Worm (Caenorhabditis elegans) whole organism, L2 larva: ENCODE measurements around the gene K02D10.2.

Experiments used
- F13H6.1 ChIP-seq: sonication (generic microtip); optimal IDR thresholded peaks from 2 replicates; lab custom pipeline; 2016; ENCODE audit warnings: missing genetic modification characterization, missing compliant biosample characterization
- ceh-82 ChIP-seq: fragments of 150-350 bp; optimal IDR thresholded peaks from 2 replicates; lab custom pipeline; 2014; ENCODE audit warnings: missing biosample characterization, missing genetic modification characterization
- dmd-4 ChIP-seq: sonication (generic microtip); optimal IDR thresholded peaks from 2 replicates; lab custom pipeline; 2017; ENCODE audit warnings: missing biosample characterization, missing genetic modification characterization
- mdl-1 ChIP-seq, 2 experiments: fragments of 150-350 bp in 1 of 2; sonication (generic microtip) in 1 of 2; optimal IDR thresholded peaks; 2 replicates each; lab custom pipeline; 2017; ENCODE audit warnings: missing biosample characterization in 2 of 2, missing genetic modification characterization in 2 of 2
- nhr-237 ChIP-seq: fragments of 150-350 bp; optimal IDR thresholded peaks from 2 replicates; lab custom pipeline; 2014; ENCODE audit warnings: missing biosample characterization, missing genetic modification characterization
- nhr-25 ChIP-seq: fragments of 150-350 bp; sonication (generic microtip); optimal IDR thresholded peaks from 3 replicates; lab custom pipeline; 2014; ENCODE audit warnings: missing biosample characterization, missing genetic modification characterization
- nhr-6 ChIP-seq: fragments of 150-350 bp; optimal IDR thresholded peaks from 2 replicates; lab custom pipeline; 2014; ENCODE audit warnings: missing biosample characterization, missing genetic modification characterization
- sem-4 ChIP-seq: fragments of 150-350 bp; optimal IDR thresholded peaks from 2 replicates; lab custom pipeline; 2014; ENCODE audit warnings: missing biosample characterization, missing genetic modification reagents, missing genetic modification characterization
- skn-1 ChIP-seq: sonication (generic microtip); optimal IDR thresholded peaks from 2 replicates; lab custom pipeline; 2017; ENCODE audit warnings: missing biosample characterization, missing genetic modification characterization
- snpc-4 ChIP-seq: fragments of 150-350 bp; optimal IDR thresholded peaks from 2 replicates; lab custom pipeline; 2014; ENCODE audit warnings: missing biosample characterization, missing genetic modification characterization
- unc-62 ChIP-seq: fragments of 150-350 bp; optimal IDR thresholded peaks from 2 replicates; lab custom pipeline; 2014; ENCODE audit warnings: missing biosample characterization, missing genetic modification reagents, missing genetic modification characterization
- ztf-4 ChIP-seq: fragments of 150-350 bp; optimal IDR thresholded peaks from 2 replicates; lab custom pipeline; 2014; ENCODE audit warnings: missing biosample characterization, missing genetic modification characterization

- TF ChIP-seq skn-1 (tag; lab: Kevin White, UChicago) (no peak), dmd-4 (tag; lab: Kevin White, UChicago) (no peak), snpc-4 (no peak), nhr-25 (no peak), F13H6.1 (tag; lab: Kevin White, UChicago) (no peak), ztf-4 (no peak), ceh-82 (tag; lab: Kevin White, UChicago) (no peak), nhr-237 (tag; lab: Kevin White, UChicago) (no peak), unc-62 (no peak), nhr-6 (tag; lab: Kevin White, UChicago) (no peak), sem-4 (tag; lab: Kevin White, UChicago) (no peak), mdl-1 (tag; optimal IDR thresholded peaks at IDR 0.05; lab: Kevin White, UChicago) (no peak)
These were observed 33.7 kb downstream of the K02D10.2 start for ce11 chrIII:8737391-8737790.
